Worm (Caenorhabditis elegans): Measurements from ENCODE around the gene T26C12.3.

Gene T26C12.3

DNA sequence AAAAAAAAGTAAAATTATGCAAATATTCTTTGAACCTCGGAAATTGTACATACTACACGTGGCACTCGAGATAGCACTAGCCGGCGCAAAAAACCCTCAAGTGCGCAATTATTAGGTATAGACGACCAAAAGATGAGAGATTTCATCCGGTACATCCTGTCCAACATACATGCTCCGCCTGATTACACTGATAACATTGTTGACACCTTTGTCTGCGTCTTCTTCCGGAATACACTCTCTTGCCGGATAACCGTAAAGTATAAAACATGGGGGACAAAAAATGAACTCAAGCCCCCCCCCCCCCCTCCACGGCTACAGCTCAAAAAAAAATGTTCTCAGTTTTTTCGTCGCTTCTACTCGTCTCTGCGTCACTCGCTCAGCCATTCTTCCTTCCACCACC is 25.1 kb upstream of the T26C12.3 start, which contains the start of gene W08E12.6:
W08E12.6 (plus strand) TSS at position 301 of the 400 bp plus-strand sequence.
- TF ChIP-seq nhr-11 (tag; optimal IDR thresholded peaks at IDR 0.05) (no peak), lsy-2 (tag; optimal IDR thresholded peaks at IDR 0.05) (no peak), lin-13 (GFP tag; optimal IDR thresholded peaks at IDR 0.05) (no peak), C34F6.9 (tag; optimal IDR thresholded peaks at IDR 0.05) (no peak), egl-27 (tag; optimal IDR thresholded peaks at IDR 0.05) (no peak), F13H6.1 (tag; optimal IDR thresholded peaks at IDR 0.05) (no peak), fos-1 (tag; optimal IDR thresholded peaks at IDR 0.05) (no peak), nhr-129 (tag; optimal IDR thresholded peaks at IDR 0.05) (no peak), mbf-1 (tag; optimal IDR thresholded peaks at IDR 0.05) (no peak), nhr-6 (tag; optimal IDR thresholded peaks at IDR 0.05) (no peak), ceh-82 (tag; optimal IDR thresholded peaks at IDR 0.05) (no peak), ama-1 (optimal IDR thresholded peaks at IDR 0.05) (no peak)

ce11 chrIV:3296578-3297549 is 23.7 kb upstream of the T26C12.3 start:
- TF ChIP-seq ztf-4 (tag; optimal IDR thresholded peaks at IDR 0.05), result no peak
- TF ChIP-seq R02D3.7 (tag; optimal IDR thresholded peaks at IDR 0.05), result no peak
- no peak for TF ChIP-seq unc-62 (GFP tag; optimal IDR thresholded peaks at IDR 0.05)

ce11 chrIV:3294553-3295185 is 21.5 kb upstream of the T26C12.3 start, which contains the start of gene W08E12.7:
TSS of gene W08E12.7 (plus strand) at chrIV:3295135.
- peak; percentile 64 for TF ChIP-seq lin-39 (tag; optimal IDR thresholded peaks at IDR 0.05)
- TF ChIP-seq skn-1 (tag; optimal IDR thresholded peaks at IDR 0.05), result peak; percentile 80
- TF ChIP-seq Y55F3AM.14 (GFP tag; optimal IDR thresholded peaks at IDR 0.05), result peak; percentile 67
- peak; percentile 77 for TF ChIP-seq nhr-77 (tag; optimal IDR thresholded peaks at IDR 0.05)
- no peak for TF ChIP-seq nhr-11 (tag; optimal IDR thresholded peaks at IDR 0.05)
- peak; percentile 99 for TF ChIP-seq unc-55 (GFP tag; optimal IDR thresholded peaks at IDR 0.05)
- no peak for TF ChIP-seq alr-1 (tag; optimal IDR thresholded peaks at IDR 0.05)
- peak; percentile 96 for TF ChIP-seq nhr-129 (tag; optimal IDR thresholded peaks at IDR 0.05)
- no peak for TF ChIP-seq unc-62 (GFP tag; optimal IDR thresholded peaks at IDR 0.05)
- TF ChIP-seq elt-3 (tag; optimal IDR thresholded peaks at IDR 0.05), result no peak
- peak; percentile 90 for TF ChIP-seq nhr-21 (tag; optimal IDR thresholded peaks at IDR 0.05)
- peak; percentile 54 for TF ChIP-seq ZK546.5 (tag; optimal IDR thresholded peaks at IDR 0.05)
- TF ChIP-seq lin-11 (tag; optimal IDR thresholded peaks at IDR 0.05), result peak; percentile 71
- peak; percentile 99 for TF ChIP-seq C34F6.9 (tag; optimal IDR thresholded peaks at IDR 0.05)
- TF ChIP-seq mbf-1 (tag; optimal IDR thresholded peaks at IDR 0.05), result no peak
- TF ChIP-seq ama-1 (optimal IDR thresholded peaks at IDR 0.05), result peak; percentile 84
- TF ChIP-seq unc-39 (tag; optimal IDR thresholded peaks at IDR 0.05), result no peak
- peak; percentile 96 for TF ChIP-seq nhr-25 (tag; optimal IDR thresholded peaks at IDR 0.05)
- TF ChIP-seq ceh-16 (tag; optimal IDR thresholded peaks at IDR 0.05), result no peak
- TF ChIP-seq lsy-2 (tag; optimal IDR thresholded peaks at IDR 0.05), result peak; percentile 89 to 97
- TF ChIP-seq nhr-23 (tag; optimal IDR thresholded peaks at IDR 0.05), result no peak
- peak; percentile 82 for TF ChIP-seq zag-1 (tag; optimal IDR thresholded peaks at IDR 0.05)
- TF ChIP-seq blmp-1 (tag; optimal IDR thresholded peaks at IDR 0.05; ENCODE audit: insufficient read depth), result peak; percentile 50
- peak; percentile 23 for TF ChIP-seq R02D3.7 (tag; optimal IDR thresholded peaks at IDR 0.05)
- peak; percentile 93 for TF ChIP-seq gmeb-1 (tag; optimal IDR thresholded peaks at IDR 0.05)
- peak; percentile 84 for TF ChIP-seq snpc-4 (tag; optimal IDR thresholded peaks at IDR 0.05)
- TF ChIP-seq mdl-1 (tag; optimal IDR thresholded peaks at IDR 0.05), result peak in 1 of 2 experiments; percentile 82
- TF ChIP-seq sma-9 (GFP tag; optimal IDR thresholded peaks at IDR 0.05), result peak; percentile 89
- no peak for TF ChIP-seq sma-9 (tag; optimal IDR thresholded peaks at IDR 0.05)
- TF ChIP-seq nhr-237 (tag; optimal IDR thresholded peaks at IDR 0.05), result peak; percentile 14
- no peak for TF ChIP-seq elt-1 (tag; optimal IDR thresholded peaks at IDR 0.05)
- no peak for TF ChIP-seq nhr-12 (tag; optimal IDR thresholded peaks at IDR 0.05)
- peak; percentile 41 for TF ChIP-seq nhr-10 (tag; optimal IDR thresholded peaks at IDR 0.05)
- no peak for TF ChIP-seq dmd-4 (tag; optimal IDR thresholded peaks at IDR 0.05)
- no peak for TF ChIP-seq ceh-82 (tag; optimal IDR thresholded peaks at IDR 0.05)
- peak; percentile 93 for TF ChIP-seq sma-3 (GFP tag; optimal IDR thresholded peaks at IDR 0.05)
- TF ChIP-seq ztf-11 (tag; optimal IDR thresholded peaks at IDR 0.05), result peak; percentile 17
- TF ChIP-seq ztf-4 (tag; optimal IDR thresholded peaks at IDR 0.05), result peak; percentile 89
- TF ChIP-seq ztf-1 (GFP tag; conservative IDR thresholded peaks at IDR 0.05), result no peak
- peak; percentile 90 for TF ChIP-seq F13H6.1 (tag; optimal IDR thresholded peaks at IDR 0.05)
- TF ChIP-seq peb-1 (tag; optimal IDR thresholded peaks at IDR 0.05), result no peak
- TF ChIP-seq egl-27 (tag; optimal IDR thresholded peaks at IDR 0.05), result peak; percentile 11
- peak; percentile 81 for TF ChIP-seq mab-5 (tag; optimal IDR thresholded peaks at IDR 0.05)
- peak; percentile 95 for TF ChIP-seq fos-1 (tag; optimal IDR thresholded peaks at IDR 0.05)

Measured in whole organism, L2 larva.